Fruit fly (Drosophila melanogaster): ENCODE measurements around the gene robl62A.
A peak's percentile ranks its signal among the peaks of the same experiment; 100 is the strongest.

The robl62A gene

DNA sequence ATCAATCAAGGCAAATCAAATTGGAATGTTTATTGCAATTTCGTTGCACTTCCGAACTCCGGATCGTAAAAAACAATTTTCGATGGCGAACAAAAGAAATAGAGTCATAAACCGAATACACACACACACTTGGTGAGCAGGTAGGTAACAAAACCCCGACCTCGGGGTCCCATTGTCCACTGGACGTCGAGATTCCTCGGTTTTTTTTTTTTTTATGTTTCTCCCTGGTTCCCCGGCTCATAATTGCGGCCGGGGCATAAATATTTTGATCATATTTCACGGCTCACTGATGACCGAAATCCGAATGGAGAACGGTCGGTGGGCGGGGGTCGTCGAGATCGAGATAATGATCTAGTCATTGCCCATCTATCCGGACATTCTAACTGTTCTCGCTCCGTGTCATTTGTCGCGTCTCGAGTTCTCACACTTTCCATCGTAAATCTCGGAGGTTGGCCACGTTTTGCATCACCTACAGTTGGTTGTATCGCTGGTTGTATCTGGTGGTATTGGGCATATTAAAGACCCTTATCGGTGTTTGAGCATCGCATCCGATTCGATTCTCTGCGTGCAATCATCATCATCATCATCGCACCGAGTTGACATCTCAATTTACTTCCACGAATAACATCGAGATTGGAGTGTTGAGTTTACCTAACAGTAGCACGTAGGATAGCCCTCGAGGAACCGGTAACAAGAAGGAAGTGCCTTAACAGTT lies 29.5 kb upstream of the robl62A start:
- no peak for TF ChIP-seq CG15710 (tag; optimal IDR thresholded peaks at IDR 0.05)
- TF ChIP-seq fd96Ca (GFP tag; IDR thresholded peaks at IDR 0.05), result no peak
- TF ChIP-seq Pif1B (GFP tag; optimal IDR thresholded peaks at IDR 0.05), result no peak
- no peak for TF ChIP-seq D1 (tag; optimal IDR thresholded peaks at IDR 0.05)
- TF ChIP-seq CG4496 (GFP tag; IDR thresholded peaks at IDR 0.05), result no peak
- TF ChIP-seq EcR (GFP tag; optimal IDR thresholded peaks at IDR 0.05), result no peak
- no peak for TF ChIP-seq CG12605 (GFP tag; IDR thresholded peaks at IDR 0.05)
- no peak for TF ChIP-seq CG17806 (tag; optimal IDR thresholded peaks at IDR 0.05)
- no peak for TF ChIP-seq Ets98B (GFP tag; IDR thresholded peaks at IDR 0.05)
- no peak for TF ChIP-seq CG10348 (GFP tag; IDR thresholded peaks at IDR 0.05)
- TF ChIP-seq CG14655 (GFP tag; optimal IDR thresholded peaks at IDR 0.05), result no peak
- no peak for TF ChIP-seq CG8301 (tag; optimal IDR thresholded peaks at IDR 0.05)
- TF ChIP-seq CG32121 (GFP tag; IDR thresholded peaks at IDR 0.05), result no peak
- TF ChIP-seq Pif1A (GFP tag; optimal IDR thresholded peaks at IDR 0.05), result no peak
- no peak for TF ChIP-seq CG8159 (tag; optimal IDR thresholded peaks at IDR 0.05)
- no peak for TF ChIP-seq Snoo (tag; optimal IDR thresholded peaks at IDR 0.05)

dm6 chr3L:1450940-1451339 lies 26.5 kb upstream of the robl62A start:
- no peak for TF ChIP-seq CG8301 (tag; optimal IDR thresholded peaks at IDR 0.05)
- TF ChIP-seq CG13204 (GFP tag; optimal IDR thresholded peaks at IDR 0.05), result no peak
- TF ChIP-seq CG34367 (tag; optimal IDR thresholded peaks at IDR 0.05), result no peak
- peak; percentile 2 for TF ChIP-seq Pif1A (GFP tag; optimal IDR thresholded peaks at IDR 0.05)
- no peak for TF ChIP-seq CG15710 (tag; optimal IDR thresholded peaks at IDR 0.05)
- peak; percentile 54; the same call in 1 of the 3 replicates for TF ChIP-seq fd96Ca (GFP tag; IDR thresholded peaks at IDR 0.05)
- TF ChIP-seq EcR (GFP tag; optimal IDR thresholded peaks at IDR 0.05), result no peak
- peak; percentile 42 for TF ChIP-seq CG9948 (tag; optimal IDR thresholded peaks at IDR 0.05)
- peak; percentile 27 for TF ChIP-seq CG17806 (tag; optimal IDR thresholded peaks at IDR 0.05)
- peak; percentile 10 for TF ChIP-seq CG14655 (GFP tag; optimal IDR thresholded peaks at IDR 0.05)
- TF ChIP-seq gl (tag; optimal IDR thresholded peaks at IDR 0.05), result no peak
- no peak for TF ChIP-seq D1 (tag; optimal IDR thresholded peaks at IDR 0.05)
- TF ChIP-seq CG8159 (tag; optimal IDR thresholded peaks at IDR 0.05), result peak; percentile 26
- TF ChIP-seq Pif1B (GFP tag; optimal IDR thresholded peaks at IDR 0.05), result no peak
- TF ChIP-seq CG32121 (GFP tag; IDR thresholded peaks at IDR 0.05), result peak; percentile 41; the same call in 1 of the 2 replicates
- no peak for TF ChIP-seq rn (GFP tag; IDR thresholded peaks at IDR 0.05)
- no peak for TF ChIP-seq Snoo (tag; optimal IDR thresholded peaks at IDR 0.05)
- peak; percentile 28; the same call in 1 of the 2 replicates for TF ChIP-seq Ets98B (GFP tag; IDR thresholded peaks at IDR 0.05)
- TF ChIP-seq CG4496 (GFP tag; IDR thresholded peaks at IDR 0.05), result 0 out of 3 replicates have a peak, but pooled peaks have one; percentile 40

dm6 chr3L:1457281-1457680 lies 20.1 kb upstream of the robl62A start:
- TF ChIP-seq gl (tag; optimal IDR thresholded peaks at IDR 0.05) (no peak), CG13204 (GFP tag; optimal IDR thresholded peaks at IDR 0.05) (peak; percentile 15), CG10348 (GFP tag; IDR thresholded peaks at IDR 0.05) (no peak), D1 (tag; optimal IDR thresholded peaks at IDR 0.05) (no peak), CG12605 (GFP tag; IDR thresholded peaks at IDR 0.05) (no peak), Pif1B (GFP tag; optimal IDR thresholded peaks at IDR 0.05) (peak; percentile 35), Pif1A (GFP tag; optimal IDR thresholded peaks at IDR 0.05) (peak; percentile 31), Snoo (tag; optimal IDR thresholded peaks at IDR 0.05) (peak; percentile 24), CG14655 (GFP tag; optimal IDR thresholded peaks at IDR 0.05) (no peak), rn (GFP tag; IDR thresholded peaks at IDR 0.05) (no peak), EcR (GFP tag; optimal IDR thresholded peaks at IDR 0.05) (no peak)

DNA sequence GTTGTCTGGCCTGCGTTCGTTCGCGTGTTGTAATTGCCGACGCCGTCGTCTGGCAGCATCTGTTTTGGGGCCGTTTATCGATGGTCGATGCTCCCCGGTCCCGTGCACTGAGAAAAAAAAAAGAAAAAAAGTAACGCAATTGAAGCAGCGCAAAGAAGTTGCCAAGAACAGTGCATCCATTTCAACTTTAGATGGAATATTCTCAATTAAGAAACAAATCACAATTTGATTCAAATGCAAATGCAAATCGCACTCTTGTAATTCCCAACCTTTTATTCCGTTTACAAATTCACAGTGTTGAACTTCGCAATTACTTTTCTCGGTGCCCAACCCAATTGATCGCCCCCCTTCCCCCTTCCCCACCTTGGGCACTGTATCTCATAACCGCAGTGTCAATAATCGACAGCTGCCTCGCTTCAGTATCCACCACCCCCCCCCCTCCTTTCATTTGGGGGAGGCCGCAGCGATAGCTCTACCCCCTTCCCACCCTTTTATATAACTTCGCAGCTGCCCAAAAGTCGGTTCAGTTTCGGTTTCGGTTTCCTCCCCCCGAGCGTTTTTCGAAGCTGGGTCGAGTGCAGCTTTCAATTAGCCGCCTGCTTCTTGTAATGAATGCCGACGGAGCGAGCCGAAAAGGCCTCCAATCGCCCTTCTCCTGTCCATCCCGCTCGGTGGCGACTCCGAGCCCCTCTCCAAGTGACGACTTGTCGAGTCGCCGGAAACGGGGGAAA lies 19.3 kb upstream of the robl62A start:
- peak; percentile 18 for TF ChIP-seq CG8159 (tag; optimal IDR thresholded peaks at IDR 0.05)
- TF ChIP-seq EcR (GFP tag; optimal IDR thresholded peaks at IDR 0.05), result peak; percentile 21
- TF ChIP-seq CG32121 (GFP tag; IDR thresholded peaks at IDR 0.05), result no peak
- TF ChIP-seq CG34367 (tag; optimal IDR thresholded peaks at IDR 0.05), result no peak
- TF ChIP-seq CG12605 (GFP tag; IDR thresholded peaks at IDR 0.05), result no peak
- TF ChIP-seq Pif1B (GFP tag; optimal IDR thresholded peaks at IDR 0.05), result no peak
- TF ChIP-seq CG9948 (tag; optimal IDR thresholded peaks at IDR 0.05), result peak; percentile 6
- TF ChIP-seq D1 (tag; optimal IDR thresholded peaks at IDR 0.05), result no peak
- TF ChIP-seq Ets98B (GFP tag; IDR thresholded peaks at IDR 0.05), result no peak
- no peak for TF ChIP-seq CG4496 (GFP tag; IDR thresholded peaks at IDR 0.05)
- peak; percentile 74 for TF ChIP-seq Snoo (tag; optimal IDR thresholded peaks at IDR 0.05)
- TF ChIP-seq CG10348 (GFP tag; IDR thresholded peaks at IDR 0.05), result no peak

DNA sequence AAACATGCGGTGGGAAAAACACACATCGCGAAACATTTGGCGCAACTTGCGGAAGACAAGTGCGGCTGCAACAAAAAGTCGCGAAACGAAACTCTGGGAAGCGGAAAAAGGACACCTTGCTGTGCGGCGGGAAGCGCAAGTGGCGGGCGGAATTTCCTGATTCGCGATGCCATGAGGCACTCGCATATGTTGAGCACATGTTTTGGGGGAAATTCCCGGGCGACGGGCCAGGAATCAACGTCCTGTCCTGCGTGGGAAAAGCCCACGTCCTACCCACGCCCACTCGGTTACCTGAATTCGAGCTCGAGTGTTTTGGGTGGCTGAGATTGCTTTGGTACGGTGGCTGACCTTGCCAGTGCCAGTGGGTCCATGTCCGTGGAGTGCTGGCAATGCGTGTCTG lies 15.6 kb upstream of the robl62A start:
- TF ChIP-seq Ets98B (GFP tag; IDR thresholded peaks at IDR 0.05), result no peak
- no peak for TF ChIP-seq gl (tag; optimal IDR thresholded peaks at IDR 0.05)
- no peak for TF ChIP-seq Snoo (tag; optimal IDR thresholded peaks at IDR 0.05)
- TF ChIP-seq CG10348 (GFP tag; IDR thresholded peaks at IDR 0.05), result no peak
- no peak for TF ChIP-seq CG9948 (tag; optimal IDR thresholded peaks at IDR 0.05)
- no peak for TF ChIP-seq CG13204 (GFP tag; optimal IDR thresholded peaks at IDR 0.05)
- TF ChIP-seq EcR (GFP tag; optimal IDR thresholded peaks at IDR 0.05), result no peak
- TF ChIP-seq Pif1B (GFP tag; optimal IDR thresholded peaks at IDR 0.05), result no peak
- no peak for TF ChIP-seq fd96Ca (GFP tag; IDR thresholded peaks at IDR 0.05)

Data from whole organism, pupa.